Worm (Caenorhabditis elegans): ENCODE data around the gene C33H5.16.

Gene C33H5.16

DNA sequence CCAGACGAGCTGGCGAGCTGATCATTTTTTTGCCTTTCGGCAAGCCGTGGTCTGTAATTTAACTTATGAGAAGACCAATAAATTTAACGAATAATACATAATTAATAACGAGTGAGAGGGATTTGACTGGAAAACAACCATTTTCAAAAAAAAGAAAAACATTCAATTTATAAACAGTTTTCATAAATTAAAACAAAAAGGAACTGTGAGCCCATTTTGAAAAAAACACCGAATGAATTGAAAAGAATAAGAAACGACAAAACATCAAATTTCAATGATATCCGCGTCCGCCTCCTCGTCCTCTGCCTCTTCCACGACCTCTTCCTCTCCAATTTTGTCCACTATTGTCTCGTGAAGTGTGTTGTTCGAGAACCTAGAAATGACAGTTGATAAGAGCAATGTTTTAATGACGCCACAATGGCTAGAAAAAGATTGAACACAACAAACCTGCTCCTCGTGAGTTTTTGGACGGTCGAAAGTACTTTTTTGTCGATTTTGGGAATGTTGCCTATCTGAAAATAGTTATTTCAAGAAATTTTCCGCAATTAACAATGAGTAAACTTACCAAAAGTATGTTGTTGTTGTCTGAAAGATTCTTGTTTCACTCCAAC is 19.2 kb downstream of the C33H5.16 start, which contains the start of gene tag-321 (continued):
- TF ChIP-seq mes-2 (tag; optimal IDR thresholded peaks at IDR 0.05; ENCODE audit: poor library complexity, severe bottlenecking) (peak; percentile 28), lim-7 (GFP tag; IDR thresholded peaks at IDR 0.05) (no peak), tag-97 (GFP tag; IDR thresholded peaks at IDR 0.05) (no peak), hlh-11 (tag; optimal IDR thresholded peaks at IDR 0.05) (peak; percentile 36), daf-16 (GFP tag; optimal IDR thresholded peaks at IDR 0.05) (no peak), daf-16 (tag; optimal IDR thresholded peaks at IDR 0.05) (peak; percentile 82), dve-1 (tag; optimal IDR thresholded peaks at IDR 0.05; ENCODE audit: insufficient read depth) (peak; percentile 62), zag-1 (tag; optimal IDR thresholded peaks at IDR 0.05) (no peak), lin-38 (GFP tag; IDR thresholded peaks at IDR 0.05) (no peak), jun-1 (tag; optimal IDR thresholded peaks at IDR 0.05) (no peak), php-3 (GFP tag; IDR thresholded peaks at IDR 0.05) (no peak), nhr-6 (tag; optimal IDR thresholded peaks at IDR 0.05) (no peak), zip-11 (GFP tag; IDR thresholded peaks at IDR 0.05) (no peak), T26A8.4 (GFP tag; IDR thresholded peaks at IDR 0.05) (no peak), ztf-11 (tag; optimal IDR thresholded peaks at IDR 0.05) (no peak), Y105C5A.15 (GFP tag; IDR thresholded peaks at IDR 0.05) (no peak), F44E2.7 (GFP tag; IDR thresholded peaks at IDR 0.05) (no peak), gei-8 (GFP tag; optimal IDR thresholded peaks at IDR 0.05) (no peak), mdt-29 (GFP tag; IDR thresholded peaks at IDR 0.05) (no peak), mxl-2 (GFP tag; conservative IDR thresholded peaks at IDR 0.05) (no peak), arid-1 (GFP tag; conservative IDR thresholded peaks at IDR 0.05) (no peak), daf-8 (GFP tag; IDR thresholded peaks at IDR 0.05) (no peak), spr-1 (tag; optimal IDR thresholded peaks at IDR 0.05) (no peak), mep-1 (tag; optimal IDR thresholded peaks at IDR 0.05) (no peak), nhr-237 (tag; optimal IDR thresholded peaks at IDR 0.05) (no peak), zfp-2 (tag; optimal IDR thresholded peaks at IDR 0.05) (no peak), hlh-30 (tag; optimal IDR thresholded peaks at IDR 0.05; ENCODE audit: insufficient read depth) (peak; percentile 49), pqm-1 (tag; optimal IDR thresholded peaks at IDR 0.05) (no peak), hif-1 (tag; optimal IDR thresholded peaks at IDR 0.05) (no peak), F26F4.8 (GFP tag; conservative IDR thresholded peaks at IDR 0.05) (no peak), mdl-1 (tag; optimal IDR thresholded peaks at IDR 0.05) (no peak), tra-1 (GFP tag; IDR thresholded peaks at IDR 0.05) (no peak), rbr-2 (tag; optimal IDR thresholded peaks at IDR 0.05) (no peak)

DNA sequence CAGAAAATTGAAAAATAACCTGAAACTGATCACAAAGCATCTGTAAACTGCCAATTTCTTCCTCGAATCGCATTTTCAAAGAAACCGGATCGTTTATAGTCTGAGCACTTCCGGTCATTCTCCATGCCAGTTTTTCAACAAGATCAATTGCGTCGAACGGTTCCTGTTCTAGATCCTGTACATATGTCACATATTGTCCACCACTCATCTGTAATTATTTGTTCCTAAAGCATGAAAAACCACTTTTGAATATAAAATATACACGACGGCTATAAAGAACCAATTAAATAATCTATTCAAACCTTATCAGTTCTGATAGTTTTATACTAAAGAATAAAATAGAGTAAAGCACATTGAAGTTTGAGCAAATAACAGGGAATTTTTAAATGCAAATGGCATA is 20.9 kb downstream of the C33H5.16 start, which contains the start of gene sec-10:
Gene sec-10, minus strand, starts transcription at position 208 of the 400 bp plus-strand sequence.
- TF ChIP-seq nhr-25 (tag; optimal IDR thresholded peaks at IDR 0.05; ENCODE audit: borderline replicate concordance, insufficient read depth) (no peak), lim-7 (GFP tag; IDR thresholded peaks at IDR 0.05) (no peak), T26A8.4 (GFP tag; IDR thresholded peaks at IDR 0.05) (peak; percentile 64; the same call in 1 of the 2 replicates), php-3 (GFP tag; IDR thresholded peaks at IDR 0.05) (peak; percentile 63), zfp-3 (GFP tag; conservative IDR thresholded peaks at IDR 0.05) (peak; percentile 60; the same call in 1 of the 2 replicates), pqm-1 (tag; optimal IDR thresholded peaks at IDR 0.05) (peak; percentile 9), ceh-20 (GFP tag; IDR thresholded peaks at IDR 0.05) (no peak), dve-1 (tag; optimal IDR thresholded peaks at IDR 0.05; ENCODE audit: insufficient read depth) (peak; percentile 57), lin-13 (GFP tag; optimal IDR thresholded peaks at IDR 0.05) (no peak), T20F7.1 (GFP tag; optimal IDR thresholded peaks at IDR 0.05) (no peak), egl-43 (GFP tag; IDR thresholded peaks at IDR 0.05) (no peak), nhr-111 (GFP tag; optimal IDR thresholded peaks at IDR 0.05) (no peak), arid-1 (GFP tag; conservative IDR thresholded peaks at IDR 0.05) (0 out of 2 replicates have a peak, but pooled peaks have one; percentile 33), sdz-12 (GFP tag; optimal IDR thresholded peaks at IDR 0.05) (no peak), D1046.2 (GFP tag; IDR thresholded peaks at IDR 0.05) (no peak), daf-19 (GFP tag; conservative IDR thresholded peaks at IDR 0.05) (no peak), F37D6.2 (tag; optimal IDR thresholded peaks at IDR 0.05) (no peak), saeg-2 (GFP tag; IDR thresholded peaks at IDR 0.05) (no peak), Y75B8A.6 (GFP tag; IDR thresholded peaks at IDR 0.05) (no peak), vab-7 (GFP tag; IDR thresholded peaks at IDR 0.05) (no peak), unc-62 (GFP tag; optimal IDR thresholded peaks at IDR 0.05 in 1 of 2) (no peak), unc-62 (tag; optimal IDR thresholded peaks at IDR 0.05) (no peak), Y105C5A.15 (GFP tag; IDR thresholded peaks at IDR 0.05) (no peak), lin-29 (GFP tag; IDR thresholded peaks at IDR 0.05) (no peak)
